Worm (Caenorhabditis elegans): Measurements from ENCODE around the gene nhr-78.

nhr-78 gene

ce11 chrIV:4288332-4288731, 10.7 kb upstream of the nhr-78 start, which contains the start of gene srv-4:
Gene srv-4 (minus strand): TSS chrIV:4288432.
- TF ChIP-seq fkh-2 (tag; optimal IDR thresholded peaks at IDR 0.05) (no peak), ceh-16 (tag; optimal IDR thresholded peaks at IDR 0.05) (no peak), nhr-77 (tag; optimal IDR thresholded peaks at IDR 0.05) (no peak)

ce11 chrIV:4284989-4285388, 7.3 kb upstream of the nhr-78 start:
- TF ChIP-seq ceh-28 (tag; optimal IDR thresholded peaks at IDR 0.05) (no peak), elt-2 (tag; optimal IDR thresholded peaks at IDR 0.05) (peak; percentile 64), pqm-1 (tag; optimal IDR thresholded peaks at IDR 0.05) (peak; percentile 48)

ce11 chrIV:4284020-4284419, 6.3 kb upstream of the nhr-78 start, which contains the start of gene F15E6.6:
Gene F15E6.6 (minus strand): TSS chrIV:4284120.
- TF ChIP-seq daf-12 (tag; optimal IDR thresholded peaks at IDR 0.05): no peak
- TF ChIP-seq jun-1 (tag; optimal IDR thresholded peaks at IDR 0.05): no peak
- TF ChIP-seq elt-3 (tag; optimal IDR thresholded peaks at IDR 0.05): no peak
- TF ChIP-seq egl-27 (tag; optimal IDR thresholded peaks at IDR 0.05): no peak
- TF ChIP-seq lin-39 (tag; optimal IDR thresholded peaks at IDR 0.05): no peak
- TF ChIP-seq ceh-82 (tag; optimal IDR thresholded peaks at IDR 0.05): no peak
- TF ChIP-seq elt-1 (tag; optimal IDR thresholded peaks at IDR 0.05): no peak
- no peak for TF ChIP-seq mml-1 (tag; optimal IDR thresholded peaks at IDR 0.05)
- no peak for TF ChIP-seq aly-2 (tag; optimal IDR thresholded peaks at IDR 0.05)
- no peak for TF ChIP-seq nhr-77 (tag; optimal IDR thresholded peaks at IDR 0.05)
- TF ChIP-seq nhr-67 (tag; optimal IDR thresholded peaks at IDR 0.05): no peak

- TF ChIP-seq hmg-11 (tag; optimal IDR thresholded peaks at IDR 0.05) (no peak), nhr-28 (tag; optimal IDR thresholded peaks at IDR 0.05) (no peak), nhr-67 (tag; optimal IDR thresholded peaks at IDR 0.05) (no peak), ztf-4 (tag; optimal IDR thresholded peaks at IDR 0.05) (no peak), nhr-12 (tag; optimal IDR thresholded peaks at IDR 0.05) (no peak), lsy-12 (tag; optimal IDR thresholded peaks at IDR 0.05) (no peak), fkh-10 (GFP tag; optimal IDR thresholded peaks at IDR 0.05) (no peak), aly-2 (tag; optimal IDR thresholded peaks at IDR 0.05) (no peak), nhr-23 (tag; optimal IDR thresholded peaks at IDR 0.05) (no peak)
Measured at ce11 chrIV:4272167-4272566, 5.5 kb downstream of the nhr-78 start, which contains the start of gene F36A4.1. Gene F36A4.1 (plus strand): TSS chrIV:4272467.

- no peak for TF ChIP-seq unc-39 (tag; optimal IDR thresholded peaks at IDR 0.05)
- TF ChIP-seq ceh-16 (tag; optimal IDR thresholded peaks at IDR 0.05): no peak
- TF ChIP-seq fos-1 (tag; optimal IDR thresholded peaks at IDR 0.05): no peak
- TF ChIP-seq skn-1 (tag; optimal IDR thresholded peaks at IDR 0.05): no peak
- TF ChIP-seq ceh-9 (tag; optimal IDR thresholded peaks at IDR 0.05): no peak
Measured at ce11 chrIV:4270925-4271324, 6.8 kb downstream of the nhr-78 start, which contains the start of gene F36A4.2. Gene F36A4.2 (plus strand): TSS chrIV:4271225.

- TF ChIP-seq nhr-43 (tag; optimal IDR thresholded peaks at IDR 0.05; ENCODE audit: poor library complexity, severe bottlenecking) (no peak), nfya-1 (tag; optimal IDR thresholded peaks at IDR 0.05; ENCODE audit: insufficient read depth) (no peak), ZK546.5 (tag; optimal IDR thresholded peaks at IDR 0.05) (no peak), ceh-82 (tag; optimal IDR thresholded peaks at IDR 0.05) (no peak)
Measured at ce11 chrIV:4269308-4269707, 8.4 kb downstream of the nhr-78 start, which contains the start of gene F36A4.3. Gene F36A4.3 (plus strand): TSS chrIV:4269608.

- TF ChIP-seq ama-1 (optimal IDR thresholded peaks at IDR 0.05): no peak
- no peak for TF ChIP-seq aly-2 (tag; optimal IDR thresholded peaks at IDR 0.05)
- no peak for TF ChIP-seq elt-2 (tag; optimal IDR thresholded peaks at IDR 0.05)
- no peak for TF ChIP-seq lin-15B (tag; optimal IDR thresholded peaks at IDR 0.05)
- no peak for TF ChIP-seq pqm-1 (tag; optimal IDR thresholded peaks at IDR 0.05)
- TF ChIP-seq eor-1 (tag; optimal IDR thresholded peaks at IDR 0.05): no peak
- no peak for TF ChIP-seq ZK546.5 (tag; optimal IDR thresholded peaks at IDR 0.05)
- no peak for TF ChIP-seq ztf-11 (tag; optimal IDR thresholded peaks at IDR 0.05)
- TF ChIP-seq unc-39 (tag; optimal IDR thresholded peaks at IDR 0.05): no peak
- TF ChIP-seq egl-27 (tag; optimal IDR thresholded peaks at IDR 0.05): no peak
Measured at ce11 chrIV:4267320-4267719, 10.4 kb downstream of the nhr-78 start, which contains the start of gene F36A4.4. Gene F36A4.4 (plus strand): TSS chrIV:4267620.
